Worm (Caenorhabditis elegans) whole organism, young adult: Measurements from ENCODE around the gene srh-39.

ENCODE experiments used
- let-607 ChIP-seq, 2 experiments: fragments of 200-800 bp in 1 of 2; sonication (Bioruptor generic) in 1 of 2; sonication (generic microtip) in 1 of 2; optimal IDR thresholded peaks; 2 replicates each; lab custom pipeline; 2016 to 2018; ENCODE audit warnings: mild to moderate bottlenecking in 2 of 2, missing compliant biosample characterization in 2 of 2, missing genetic modification characterization in 2 of 2, moderate library complexity in 2 of 2, missing genotype in 1 of 2
- snpc-1.1 ChIP-seq: sonication (generic microtip); optimal IDR thresholded peaks from 2 replicates; lab custom pipeline; 2017; ENCODE audit warnings: missing genetic modification characterization, mild to moderate bottlenecking, missing compliant biosample characterization, antibody characterized with exemption, moderate library complexity, missing genotype, missing genetic modification reagents; ENCODE audit not compliant: insufficient read depth

DNA sequence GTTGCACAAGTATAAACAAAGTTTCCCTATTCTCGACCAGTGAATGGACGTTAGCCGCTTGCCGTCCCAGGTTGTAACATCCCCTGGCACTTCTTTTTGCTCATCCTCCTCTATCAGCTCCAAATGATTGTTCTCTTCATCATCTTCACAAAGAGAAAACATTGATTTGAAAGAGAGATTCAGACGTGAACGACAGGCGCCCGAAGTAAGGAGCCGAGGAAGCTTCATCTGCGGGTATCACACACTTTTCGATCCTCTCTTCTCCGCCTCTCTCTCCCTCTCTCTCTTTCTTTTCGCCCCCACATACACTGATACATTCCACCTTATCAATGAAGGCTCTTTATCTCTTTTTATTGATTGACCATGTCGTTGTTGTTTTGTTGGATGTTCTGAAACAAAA lies 42.6 kb downstream of the srh-39 start:
- TF ChIP-seq let-607 (tag; optimal IDR thresholded peaks at IDR 0.05; lab: Kevin White, UChicago), result no peak
- TF ChIP-seq snpc-1.1, result no peak
